Worm (Caenorhabditis elegans) whole organism, L4 larva: Measurements from ENCODE around the gene mrps-18A.

Experiments
- F26F4.8 ChIP-seq: fragments of 200-800 bp; sonication (Bioruptor generic); conservative IDR thresholded peaks from 2 replicates; pipeline ENCODE4 v1.3.6; 2022; ENCODE audit warnings: missing genetic modification characterization, missing compliant biosample characterization
- F44E2.7 ChIP-seq: fragments of 200-800 bp; sonication (Bioruptor generic); IDR thresholded peaks from 2 replicates; pipeline ENCODE4 v2.1.2; 2022; ENCODE audit warnings: missing genetic modification characterization, missing compliant biosample characterization
- arid-1 ChIP-seq: fragments of 200-800 bp; sonication (Bioruptor generic); conservative IDR thresholded peaks from 2 replicates; pipeline ENCODE4 v1.3.6; 2022; ENCODE audit warnings: missing genetic modification reagents, missing genetic modification characterization, missing compliant biosample characterization
- daf-16 ChIP-seq, 3 experiments: sonication (generic microtip); optimal IDR thresholded peaks; 2 replicates each; lab custom pipeline; 2016 to 2017; ENCODE audit warnings: missing genetic modification characterization in 3 of 3, missing genetic modification reagents in 3 of 3, mild to moderate bottlenecking in 2 of 3, missing compliant biosample characterization in 2 of 3, missing biosample characterization in 1 of 3, moderate library complexity in 1 of 3
- daf-19 ChIP-seq: fragments of 200-800 bp; sonication (Bioruptor generic); conservative IDR thresholded peaks from 2 replicates; pipeline ENCODE4 v1.3.6; 2022; ENCODE audit warnings: missing genetic modification characterization, missing compliant biosample characterization
- duxl-1 ChIP-seq: sonication (generic microtip); optimal IDR thresholded peaks from 2 replicates; lab custom pipeline; 2016; ENCODE audit warnings: mild to moderate bottlenecking, missing genetic modification characterization, moderate library complexity, missing compliant biosample characterization; ENCODE audit not compliant: poor library complexity
- dve-1 ChIP-seq: sonication (generic microtip); optimal IDR thresholded peaks from 2 replicates; lab custom pipeline; 2017; ENCODE audit warnings: antibody characterized with exemption, mild to moderate bottlenecking, missing genetic modification characterization, missing compliant biosample characterization; ENCODE audit not compliant: insufficient read depth
- fkh-10 ChIP-seq: fragments of 150-350 bp; optimal IDR thresholded peaks from 2 replicates; lab custom pipeline; 2014; ENCODE audit warnings: missing biosample characterization, missing genetic modification reagents, missing genetic modification characterization
- hlh-11 ChIP-seq: fragments of 200-800 bp; sonication (Bioruptor generic); optimal IDR thresholded peaks from 2 replicates; lab custom pipeline; 2018; ENCODE audit warnings: mild to moderate bottlenecking, missing genetic modification characterization, missing compliant biosample characterization
- hlh-30 ChIP-seq: sonication (generic microtip); optimal IDR thresholded peaks from 2 replicates; lab custom pipeline; 2017; ENCODE audit warnings: antibody characterized with exemption, mild to moderate bottlenecking, missing genetic modification characterization, missing compliant biosample characterization; ENCODE audit not compliant: insufficient read depth
- madf-5 ChIP-seq, 2 experiments: fragments of 200-800 bp; sonication (Bioruptor generic); IDR thresholded peaks; 2 replicates each; pipeline ENCODE4 v1.3.6; 2022; ENCODE audit warnings: missing compliant biosample characterization in 2 of 2, missing genetic modification characterization in 2 of 2
- nhr-102 ChIP-seq: sonication (generic microtip); optimal IDR thresholded peaks from 2 replicates; lab custom pipeline; 2016; ENCODE audit warnings: mild to moderate bottlenecking, missing genetic modification characterization, moderate library complexity, missing compliant biosample characterization
- nhr-111 ChIP-seq: fragments of 200-800 bp; sonication (Bioruptor generic); optimal IDR thresholded peaks from 2 replicates; lab custom pipeline; 2018; ENCODE audit warnings: mild to moderate bottlenecking, missing genetic modification characterization, missing compliant biosample characterization
- nhr-237 ChIP-seq: sonication (generic microtip); optimal IDR thresholded peaks from 2 replicates; lab custom pipeline; 2017; ENCODE audit warnings: missing biosample characterization, missing genetic modification characterization
- nhr-28 ChIP-seq: fragments of 150-350 bp; optimal IDR thresholded peaks from 2 replicates; lab custom pipeline; 2014; ENCODE audit warnings: missing biosample characterization, missing genetic modification characterization
- nhr-77 ChIP-seq: fragments of 150-350 bp; optimal IDR thresholded peaks from 2 replicates; lab custom pipeline; 2014; ENCODE audit warnings: missing biosample characterization, missing genetic modification characterization
- pha-4 ChIP-seq, 2 experiments: fragments of 150-350 bp in 1 of 2; fragments of 200-800 bp in 1 of 2; sonication (Bioruptor generic) in 1 of 2; IDR thresholded peaks in 1 of 2; optimal IDR thresholded peaks in 1 of 2; 2 replicates each; pipeline versions ENCODE4 v1.3.6 to Lab custom; 2014 to 2022; ENCODE audit warnings: missing genetic modification characterization in 2 of 2, missing genetic modification reagents in 2 of 2, missing biosample characterization in 1 of 2, missing compliant biosample characterization in 1 of 2
- set-16 ChIP-seq: fragments of 200-800 bp; sonication (Bioruptor generic); IDR thresholded peaks from 2 replicates; pipeline ENCODE4 v1.3.6; 2022; ENCODE audit warnings: missing genetic modification reagents, missing genetic modification characterization, missing compliant biosample characterization
- skn-1 ChIP-seq: fragments of 150-350 bp; optimal IDR thresholded peaks from 2 replicates; lab custom pipeline; 2014; ENCODE audit warnings: missing biosample characterization, missing genetic modification characterization
- spr-1 ChIP-seq: sonication (generic microtip); optimal IDR thresholded peaks from 2 replicates; lab custom pipeline; 2016; ENCODE audit warnings: mild to moderate bottlenecking, missing genetic modification characterization, missing compliant biosample characterization
- spr-3 ChIP-seq: fragments of 200-800 bp; sonication (Bioruptor generic); optimal IDR thresholded peaks from 2 replicates; lab custom pipeline; 2018; ENCODE audit warnings: mild to moderate bottlenecking, missing genetic modification characterization, missing compliant biosample characterization
- tag-97 ChIP-seq: fragments of 200-800 bp; sonication (Bioruptor generic); IDR thresholded peaks from 2 replicates; pipeline ENCODE4 v1.3.6; 2022; ENCODE audit warnings: missing genetic modification characterization, missing compliant biosample characterization
- unc-39 ChIP-seq: sonication (generic microtip); optimal IDR thresholded peaks from 2 replicates; lab custom pipeline; 2017; ENCODE audit warnings: missing biosample characterization, missing genetic modification characterization
- unc-62 ChIP-seq, 3 experiments: fragments of 150-350 bp in 1 of 3; sonication (generic microtip); optimal IDR thresholded peaks in 2 of 3; peaks in 1 of 3; 1 replicate in 1 of 3; 2 replicates in 2 of 3; lab custom pipeline; 2014 to 2017; ENCODE audit warnings: missing biosample characterization in 3 of 3, missing genetic modification characterization in 3 of 3, missing genetic modification reagents in 3 of 3, missing genotype in 1 of 3
- zag-1 ChIP-seq: fragments of 150-350 bp; optimal IDR thresholded peaks from 2 replicates; lab custom pipeline; 2014; ENCODE audit warnings: missing biosample characterization, missing genetic modification characterization
- zfp-3 ChIP-seq: fragments of 200-800 bp; sonication (Bioruptor generic); conservative IDR thresholded peaks from 2 replicates; pipeline ENCODE4 v1.3.6; 2022; ENCODE audit warnings: missing genetic modification reagents, missing genetic modification characterization, missing compliant biosample characterization
- zip-2 ChIP-seq: fragments of 150-350 bp; optimal IDR thresholded peaks from 2 replicates; lab custom pipeline; 2014; ENCODE audit warnings: missing biosample characterization, missing genetic modification characterization

mrps-18A gene

DNA sequence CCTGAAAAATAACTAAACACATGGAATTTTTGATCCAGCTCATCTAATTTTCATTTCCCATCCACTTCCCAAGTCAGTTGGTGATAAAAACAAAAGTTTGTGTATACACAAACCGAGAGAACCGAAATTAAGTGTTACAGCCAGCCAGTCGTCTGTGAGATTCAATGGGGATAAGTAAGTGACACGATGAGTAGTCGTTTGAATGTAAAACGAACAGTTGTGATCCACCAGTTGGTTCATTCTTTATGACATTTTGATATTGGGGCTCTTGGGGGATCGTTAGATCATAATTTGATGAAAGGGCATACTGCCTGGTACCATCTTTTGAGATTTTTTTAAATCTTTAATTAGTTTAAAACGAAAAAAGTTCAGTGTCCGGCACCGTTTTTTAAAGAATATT is 44.9 kb downstream of the mrps-18A start:
- TF ChIP-seq hlh-11 (tag; lab: Kevin White, UChicago) (no peak), nhr-111 (GFP tag; lab: Kevin White, UChicago) (no peak), set-16 (GFP tag; lab: Robert Waterston, UW) (no peak), nhr-28 (tag; lab: Kevin White, UChicago) (no peak), unc-62 (GFP tag; optimal IDR thresholded peaks at IDR 0.05 in 1 of 2; lab: Kevin White, UChicago) (no peak), unc-62 (tag; optimal IDR thresholded peaks at IDR 0.05; lab: Kevin White, UChicago) (no peak), pha-4 (GFP tag; IDR thresholded peaks at IDR 0.05; lab: Robert Waterston, UW) (no peak), pha-4 (tag; optimal IDR thresholded peaks at IDR 0.05; lab: Kevin White, UChicago) (no peak)

DNA sequence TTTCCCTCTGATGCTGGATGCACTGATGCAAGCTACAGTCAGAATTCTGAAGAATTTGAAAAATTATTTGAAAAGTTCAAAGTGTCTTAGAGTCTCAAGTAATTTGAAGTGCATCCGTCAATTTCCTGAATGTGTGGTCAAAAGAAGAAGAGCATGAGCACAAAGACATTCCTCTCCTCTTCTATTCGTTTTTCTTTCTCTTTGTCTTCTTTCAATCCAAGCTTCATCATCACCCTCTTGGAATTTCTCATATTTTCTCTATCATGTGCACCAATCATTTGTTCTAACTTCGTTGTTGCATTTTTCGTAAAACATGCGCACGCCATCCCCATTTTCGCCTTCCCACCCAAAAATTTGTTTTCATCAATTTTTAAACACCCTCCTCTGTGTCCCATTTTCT is 45.7 kb downstream of the mrps-18A start:
- no peak for TF ChIP-seq unc-39 (tag; lab: Kevin White, UChicago)
- TF ChIP-seq skn-1 (tag; lab: Kevin White, UChicago) = no peak
- TF ChIP-seq dve-1 = no peak
- TF ChIP-seq madf-5 (GFP tag; IDR thresholded peaks at IDR 0.05; lab: Robert Waterston, UW) = no peak
- peak; percentile 54 for TF ChIP-seq fkh-10 (GFP tag; lab: Kevin White, UChicago)
- no peak for TF ChIP-seq zfp-3 (GFP tag; lab: Robert Waterston, UW)

DNA sequence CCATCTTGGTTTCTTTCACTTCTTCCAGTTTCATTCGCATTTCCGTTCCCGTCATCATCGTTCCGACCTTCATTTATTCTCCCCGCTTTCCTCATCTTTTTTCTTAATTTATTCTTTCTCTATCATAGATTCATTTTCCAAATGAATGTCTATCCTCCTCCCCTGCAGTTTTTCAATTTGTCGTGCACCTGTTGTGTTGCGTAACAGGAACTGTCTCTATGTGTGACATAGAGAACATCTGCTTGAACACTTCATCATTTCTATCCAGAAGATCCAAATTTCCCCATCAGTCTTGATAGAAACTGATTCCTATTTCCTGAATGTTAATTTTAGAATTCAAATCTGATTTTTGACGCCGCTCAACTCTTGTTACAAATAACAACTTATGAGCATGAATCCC is 48.2 kb downstream of the mrps-18A start:
- TF ChIP-seq arid-1 (no peak), zag-1 (tag; lab: Kevin White, UChicago) (no peak), nhr-237 (tag; lab: Kevin White, UChicago) (no peak), tag-97 (no peak), zip-2 (tag; lab: Kevin White, UChicago) (no peak), daf-16 (GFP tag; optimal IDR thresholded peaks at IDR 0.05; lab: Kevin White, UChicago) (no peak), daf-16 (tag; optimal IDR thresholded peaks at IDR 0.05; lab: Kevin White, UChicago) (no peak), daf-19 (GFP tag; lab: Robert Waterston, UW) (no peak), set-16 (GFP tag; lab: Robert Waterston, UW) (no peak), hlh-30 (tag; lab: Kevin White, UChicago) (no peak), spr-1 (no peak), duxl-1 (tag; lab: Kevin White, UChicago) (no peak), nhr-102 (tag; lab: Kevin White, UChicago) (no peak), F44E2.7 (GFP tag; lab: Robert Waterston, UW) (no peak), nhr-77 (tag; lab: Kevin White, UChicago) (no peak)

DNA sequence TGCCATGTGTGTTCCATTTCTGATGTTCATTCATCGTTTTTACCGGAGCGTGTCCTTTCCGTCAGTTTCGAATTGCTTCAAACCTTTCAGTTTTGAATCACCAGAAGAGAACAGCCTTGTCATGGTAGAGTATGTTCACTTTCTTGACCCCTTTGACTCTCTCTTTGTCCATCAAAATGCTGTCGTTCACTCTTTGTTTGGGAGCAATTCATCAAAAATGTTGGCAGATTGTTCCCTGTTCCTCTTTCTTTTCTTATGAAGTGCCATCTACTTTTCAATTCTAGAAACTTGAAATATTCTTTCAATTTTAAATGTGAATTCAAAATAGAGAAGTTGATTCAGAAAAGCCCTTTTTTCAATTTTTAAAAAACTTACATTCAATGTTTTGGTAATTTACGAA is 50.4 kb downstream of the mrps-18A start:
- TF ChIP-seq spr-3 (GFP tag; lab: Kevin White, UChicago) (no peak), F26F4.8 (GFP tag; lab: Robert Waterston, UW) (no peak), unc-62 (GFP tag; optimal IDR thresholded peaks at IDR 0.05 in 1 of 2; lab: Kevin White, UChicago) (peak in 1 of 2 experiments; percentile 92), unc-62 (tag; optimal IDR thresholded peaks at IDR 0.05; lab: Kevin White, UChicago) (no peak)
